Fruit fly (Drosophila melanogaster) whole organism: ENCODE data around the gene ear.

ENCODE experiments used
- CG8478 ChIP-seq: fragments of >200 bp; optimal IDR thresholded peaks from 2 replicates; lab custom pipeline; 2018; ENCODE audit warnings: inconsistent platforms
- Dll ChIP-seq: fragments of >200 bp; optimal IDR thresholded peaks from 2 replicates; lab custom pipeline; 2017
- EcR ChIP-seq, 2 experiments: fragments of >200 bp; optimal IDR thresholded peaks; 2 replicates each; lab custom pipeline; 2017; ENCODE audit warnings: missing biosample characterization in 2 of 2, missing genetic modification characterization in 2 of 2, missing genetic modification reagents in 2 of 2
- pan ChIP-seq: fragments of >200 bp; optimal IDR thresholded peaks from 2 replicates; lab custom pipeline; 2017
- psq ChIP-seq: fragments of >200 bp; optimal IDR thresholded peaks from 2 replicates; lab custom pipeline; 2017
- usp ChIP-seq: fragments of >200 bp; optimal IDR thresholded peaks from 2 replicates; lab custom pipeline; 2017; ENCODE audit warnings: missing biosample characterization, missing genetic modification characterization, mixed read lengths

Gene ear

dm6 chr3R:15367477-15367876 is 46.9 kb downstream of the ear start, which contains the start of gene CG34404:
Gene CG34404, minus strand, starts transcription at chr3R:15367665.
- TF ChIP-seq pan (lab: Kevin White, UChicago) = no peak
- no peak for TF ChIP-seq psq (lab: Kevin White, UChicago)
- no peak for TF ChIP-seq Dll
- no peak for TF ChIP-seq usp
- no peak for TF ChIP-seq EcR (GFP tag; optimal IDR thresholded peaks at IDR 0.05; lab: Kevin White, UChicago)
- no peak for TF ChIP-seq CG8478 (lab: Kevin White, UChicago)

dm6 chr3R:15369742-15370141 is 49.2 kb downstream of the ear start, which contains the start of gene CG14868:
Gene CG14868, minus strand, starts transcription at chr3R:15369945.
- TF ChIP-seq Dll (no peak), psq (lab: Kevin White, UChicago) (no peak), CG8478 (lab: Kevin White, UChicago) (no peak), usp (no peak), EcR (GFP tag; optimal IDR thresholded peaks at IDR 0.05; lab: Kevin White, UChicago) (no peak), pan (lab: Kevin White, UChicago) (no peak)

- no peak for TF ChIP-seq EcR (GFP tag; optimal IDR thresholded peaks at IDR 0.05; lab: Kevin White, UChicago)
- no peak for TF ChIP-seq usp
- no peak for TF ChIP-seq psq (lab: Kevin White, UChicago)
- TF ChIP-seq Dll = no peak
- TF ChIP-seq CG8478 (lab: Kevin White, UChicago) = no peak
- TF ChIP-seq pan (lab: Kevin White, UChicago) = no peak
Measured at dm6 chr3R:15371833-15372232, 51.3 kb downstream of the ear start, which contains the start of the genes Ccm3 and CG6136. Gene Ccm3, plus strand, starts transcription at chr3R:15371957. Gene CG6136, minus strand, starts transcription at chr3R:15372212.

dm6 chr3R:15374397-15374796 is 53.8 kb downstream of the ear start, which contains the start of gene Rbp:
Gene Rbp, plus strand, starts transcription at chr3R:15374635.
- TF ChIP-seq pan (lab: Kevin White, UChicago) (no peak), psq (lab: Kevin White, UChicago) (no peak), usp (no peak)
